Worm (Caenorhabditis elegans) whole organism, mixed stage, embryonic: ENCODE data around the gene R09B5.11.

Source experiments
- ceh-39 ChIP-seq: fragments of 150-350 bp; optimal IDR thresholded peaks from 2 replicates; lab custom pipeline; 2014; ENCODE audit warnings: missing biosample characterization, missing genetic modification characterization
- ces-1 ChIP-seq: fragments of 150-350 bp; optimal IDR thresholded peaks from 2 replicates; lab custom pipeline; 2014; ENCODE audit warnings: missing biosample characterization, missing genetic modification reagents, missing genetic modification characterization
- drap-1 ChIP-seq: fragments of 200-800 bp; sonication (Bioruptor generic); optimal IDR thresholded peaks from 3 replicates; lab custom pipeline; 2018; ENCODE audit warnings: mild to moderate bottlenecking, missing genetic modification characterization, missing compliant biosample characterization
- nhr-12 ChIP-seq: fragments of 150-350 bp; optimal IDR thresholded peaks from 2 replicates; lab custom pipeline; 2014; ENCODE audit warnings: missing biosample characterization, missing genetic modification characterization
- nhr-237 ChIP-seq: fragments of 150-350 bp; optimal IDR thresholded peaks from 2 replicates; lab custom pipeline; 2014; ENCODE audit warnings: missing biosample characterization, missing genetic modification characterization
- nhr-28 ChIP-seq: fragments of 150-350 bp; optimal IDR thresholded peaks from 2 replicates; lab custom pipeline; 2014; ENCODE audit warnings: missing biosample characterization, missing genetic modification characterization
- nhr-76 ChIP-seq: sonication (generic microtip); optimal IDR thresholded peaks from 2 replicates; lab custom pipeline; 2017; ENCODE audit warnings: missing biosample characterization, missing genetic modification characterization
- pha-4 ChIP-seq: fragments of 150-350 bp; optimal IDR thresholded peaks from 2 replicates; lab custom pipeline; 2018; ENCODE audit warnings: missing biosample characterization, missing genetic modification reagents, missing genetic modification characterization
- sptf-1 ChIP-seq: sonication (generic microtip); optimal IDR thresholded peaks from 2 replicates; lab custom pipeline; 2017; ENCODE audit warnings: mild to moderate bottlenecking, missing genetic modification characterization, moderate library complexity, missing compliant biosample characterization
- unc-39 ChIP-seq: fragments of 150-350 bp; optimal IDR thresholded peaks from 2 replicates; lab custom pipeline; 2014; ENCODE audit warnings: missing biosample characterization, missing genetic modification characterization
- unc-62 ChIP-seq: fragments of 150-350 bp; optimal IDR thresholded peaks from 2 replicates; lab custom pipeline; 2014; ENCODE audit warnings: missing biosample characterization, missing genetic modification reagents, missing genetic modification characterization
- ztf-11 ChIP-seq: fragments of 150-350 bp; optimal IDR thresholded peaks from 2 replicates; lab custom pipeline; 2014; ENCODE audit warnings: missing biosample characterization, missing genetic modification characterization

DNA sequence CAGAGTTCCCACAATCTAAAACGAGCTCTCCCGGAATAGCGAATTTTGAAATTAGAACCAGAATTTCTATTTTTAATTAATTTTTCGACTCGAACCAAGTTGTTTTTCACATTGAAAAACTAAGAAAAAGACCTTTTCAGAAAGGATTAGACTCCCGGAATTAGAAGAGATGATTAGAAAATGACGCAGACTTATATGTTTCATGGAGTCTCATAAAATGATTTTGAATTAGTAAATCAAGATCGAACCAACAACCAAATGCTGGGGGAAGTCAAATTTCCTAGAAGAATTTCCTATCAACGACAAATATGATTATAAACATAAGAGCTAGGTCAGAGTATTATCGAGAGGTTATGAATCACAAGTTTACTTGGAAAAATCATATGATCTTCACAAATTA is 49.6 kb downstream of the R09B5.11 start:
- TF ChIP-seq ces-1 (GFP tag; lab: Kevin White, UChicago) (no peak), ztf-11 (tag; lab: Kevin White, UChicago) (no peak), unc-39 (tag; lab: Kevin White, UChicago) (no peak), drap-1 (GFP tag; lab: Kevin White, UChicago) (no peak), nhr-28 (no peak), nhr-76 (tag; lab: Kevin White, UChicago) (no peak), unc-62 (no peak), nhr-12 (tag; lab: Kevin White, UChicago) (no peak), ceh-39 (no peak), sptf-1 (no peak), nhr-237 (tag; lab: Kevin White, UChicago) (no peak), pha-4 (tag; lab: Kevin White, UChicago) (no peak)
